In genomic region chr3L:10098015-10098414, dm6 we compare ENCODE assay signal across 2 fruit fly cellular contexts.
TF ChIP-seq lines count a peak whose summit lies in the region.

Gene Srg2, minus strand, starts transcription at chr3L:10098115.

- TF ChIP-seq CTCF in whole organism, embryonic (GFP tag; optimal IDR thresholded peaks at IDR 0.05; lab: Kevin White, UChicago), result no peak

TF ChIP-seq in whole organism, adult, 20 proteins besides CTCF, POLR2A, EP300 and RAD21:
- TF ChIP-seq kay (GFP tag; lab: Kevin White, UChicago; ENCODE audit: borderline replicate concordance) (peak; percentile 61), CG7045 (GFP tag; optimal IDR thresholded peaks at IDR 0.05; lab: Kevin White, UChicago) (no peak)

TF ChIP-seq in whole organism, embryonic, 481 proteins besides CTCF, POLR2A, EP300 and RAD21:
- TF ChIP-seq Ets65A (GFP tag; lab: Kevin White, UChicago), result peak; percentile 86
- no peak for TF ChIP-seq Gug (GFP tag; IDR thresholded peaks at IDR 0.05; lab: Robert Waterston, UW)

Comparison
In these comparisons a context has a peak if more than half of its experiments do, and no peak if none do; other contexts are left out.
1. Of the 1 proteins assayed by ChIP-seq in both whole organism, embryonic and whole organism, adult: peak only in whole organism, embryonic: none; only in whole organism, adult: kay; in both: none; in neither: 0.